Fruit fly (Drosophila melanogaster): Measurements from ENCODE around the gene Ulp1.

The Ulp1 gene

dm6 chrX:19166152-19166935, 41.6 kb downstream of the Ulp1 start (continued):
- peak; percentile 32 for TF ChIP-seq jing (GFP tag; optimal IDR thresholded peaks at IDR 0.05)
- TF ChIP-seq CG4820 (GFP tag; optimal IDR thresholded peaks at IDR 0.05), result peak; percentile 30
- no peak for TF ChIP-seq CG11247 (GFP tag; IDR thresholded peaks at IDR 0.05)
- TF ChIP-seq wek (GFP tag; optimal IDR thresholded peaks at IDR 0.05), result no peak
- no peak for TF ChIP-seq NFAT (GFP tag; IDR thresholded peaks at IDR 0.05)
- no peak for TF ChIP-seq twi (tag; optimal IDR thresholded peaks at IDR 0.05)
- TF ChIP-seq Ssrp (tag; optimal IDR thresholded peaks at IDR 0.05), result peak; percentile 10
- TF ChIP-seq CG13296 (GFP tag; optimal IDR thresholded peaks at IDR 0.05), result peak; percentile 18
- no peak for TF ChIP-seq CG6272 (GFP tag; IDR thresholded peaks at IDR 0.05)
- TF ChIP-seq tgo (GFP tag; IDR thresholded peaks at IDR 0.05), result no peak
- TF ChIP-seq CTCF (GFP tag; optimal IDR thresholded peaks at IDR 0.05), result no peak
- TF ChIP-seq jumu (GFP tag; optimal IDR thresholded peaks at IDR 0.05), result no peak
- TF ChIP-seq zen2 (GFP tag; IDR thresholded peaks at IDR 0.05; ENCODE audit: partially characterized antibody), result no peak
- peak; percentile 66 for TF ChIP-seq Meics (GFP tag; optimal IDR thresholded peaks at IDR 0.05)
- TF ChIP-seq dpn (GFP tag; optimal IDR thresholded peaks at IDR 0.05), result peak; percentile 41 to 61
- TF ChIP-seq schlank (tag; optimal IDR thresholded peaks at IDR 0.05), result no peak
- peak; percentile 13 to 26 for TF ChIP-seq chif (GFP tag; optimal IDR thresholded peaks at IDR 0.05)
- peak; percentile 42 for TF ChIP-seq az2 (GFP tag; optimal IDR thresholded peaks at IDR 0.05)
- TF ChIP-seq pho (GFP tag; optimal IDR thresholded peaks at IDR 0.05), result peak; percentile 36
- no peak for TF ChIP-seq Elba2 (GFP tag; optimal IDR thresholded peaks at IDR 0.05)
- peak; percentile 45 for TF ChIP-seq CG18599 (GFP tag; optimal IDR thresholded peaks at IDR 0.05)
- no peak for TF ChIP-seq CG18011 (GFP tag; optimal IDR thresholded peaks at IDR 0.05)
- peak; percentile 4 for TF ChIP-seq CG10979 (tag; optimal IDR thresholded peaks at IDR 0.05)
- TF ChIP-seq HLH54F (GFP tag; optimal IDR thresholded peaks at IDR 0.05), result no peak
- peak; percentile 51 for TF ChIP-seq Sox102F (GFP tag; optimal IDR thresholded peaks at IDR 0.05)
- no peak for TF ChIP-seq dati (GFP tag; IDR thresholded peaks at IDR 0.05)
- peak; percentile 58 for TF ChIP-seq CG7556 (GFP tag; optimal IDR thresholded peaks at IDR 0.05)
- TF ChIP-seq toy (GFP tag; IDR thresholded peaks at IDR 0.05), result no peak
- no peak for TF ChIP-seq CG4707 (GFP tag; optimal IDR thresholded peaks at IDR 0.05)
- peak; percentile 81 for TF ChIP-seq CG11696 (GFP tag; IDR thresholded peaks at IDR 0.05)
- TF ChIP-seq Max (GFP tag; optimal IDR thresholded peaks at IDR 0.05), result no peak
- no peak for TF ChIP-seq her (GFP tag; optimal IDR thresholded peaks at IDR 0.05)
- TF ChIP-seq CG17829 (tag; optimal IDR thresholded peaks at IDR 0.05), result no peak
- no peak for TF ChIP-seq CG30020 (tag; optimal IDR thresholded peaks at IDR 0.05)
- TF ChIP-seq ind (GFP tag; optimal IDR thresholded peaks at IDR 0.05), result peak; percentile 35
- TF ChIP-seq CG14710 (tag; optimal IDR thresholded peaks at IDR 0.05), result peak; percentile 8
- no peak for TF ChIP-seq ERR (GFP tag; optimal IDR thresholded peaks at IDR 0.05)
- peak; percentile 21 for TF ChIP-seq tio (GFP tag; optimal IDR thresholded peaks at IDR 0.05)
- TF ChIP-seq ewg (GFP tag; optimal IDR thresholded peaks at IDR 0.05), result no peak
- no peak for TF ChIP-seq CG31224 (GFP tag; IDR thresholded peaks at IDR 0.05)
- TF ChIP-seq CG1233 (GFP tag; optimal IDR thresholded peaks at IDR 0.05), result no peak
- TF ChIP-seq fd96Cb (tag; optimal IDR thresholded peaks at IDR 0.05), result peak; percentile 24
- no peak for TF ChIP-seq CG31365 (tag; optimal IDR thresholded peaks at IDR 0.05)
- TF ChIP-seq CG18619 (GFP tag; optimal IDR thresholded peaks at IDR 0.05), result peak; percentile 37
- peak; percentile 67 for TF ChIP-seq Sox100B (GFP tag; optimal IDR thresholded peaks at IDR 0.05)
- peak; percentile 9 for TF ChIP-seq CG16863 (GFP tag; optimal IDR thresholded peaks at IDR 0.05)
- peak; percentile 16 for TF ChIP-seq Hsf (GFP tag; optimal IDR thresholded peaks at IDR 0.05)
- no peak for TF ChIP-seq Vsx1 (GFP tag; optimal IDR thresholded peaks at IDR 0.05)
- no peak for TF ChIP-seq gcm (GFP tag; optimal IDR thresholded peaks at IDR 0.05)
- no peak for TF ChIP-seq run (tag; optimal IDR thresholded peaks at IDR 0.05)

Data from whole organism, embryonic.